Fruit fly (Drosophila melanogaster) whole organism, pupa: Measurements from ENCODE around the gene CG4297.
A peak's percentile ranks its signal among the peaks of the same experiment; 100 is the strongest.

Experiments used
- CG10348 ChIP-seq: fragments of 200-800 bp; sonication (Bioruptor generic); IDR thresholded peaks from 2 replicates; pipeline ENCODE4 v1.3.6; 2022; ENCODE audit warnings: missing biosample characterization, missing genetic modification characterization
- CG12605 ChIP-seq: fragments of 200-800 bp; sonication (Bioruptor generic); IDR thresholded peaks from 2 replicates; pipeline ENCODE4 v1.3.6; 2022; ENCODE audit warnings: missing biosample characterization, missing genetic modification characterization
- CG13204 ChIP-seq: fragments of 200-800 bp; sonication (Bioruptor generic); optimal IDR thresholded peaks from 2 replicates; lab custom pipeline; 2018; ENCODE audit warnings: missing biosample characterization, mild to moderate bottlenecking, missing genetic modification characterization, moderate library complexity
- CG14655 ChIP-seq: fragments of 200-800 bp; sonication (Bioruptor generic); optimal IDR thresholded peaks from 3 replicates; lab custom pipeline; 2017; ENCODE audit warnings: mild to moderate bottlenecking, missing biosample characterization, missing genetic modification reagents, missing genetic modification characterization
- CG15710 ChIP-seq: fragments of 200-800 bp; sonication (Bioruptor generic); optimal IDR thresholded peaks from 2 replicates; lab custom pipeline; 2018; ENCODE audit warnings: missing biosample characterization, mild to moderate bottlenecking, missing genetic modification characterization, moderate library complexity
- CG17806 ChIP-seq: fragments of 200-800 bp; sonication (Bioruptor generic); optimal IDR thresholded peaks from 2 replicates; lab custom pipeline; 2018; ENCODE audit warnings: missing biosample characterization, mild to moderate bottlenecking, missing genetic modification characterization, moderate library complexity
- CG32121 ChIP-seq: fragments of 200-800 bp; sonication (Bioruptor generic); IDR thresholded peaks from 2 replicates; pipeline ENCODE4 v1.3.6; 2022; ENCODE audit warnings: missing biosample characterization, missing genetic modification characterization
- CG34367 ChIP-seq: fragments of 200-800 bp; sonication (Bioruptor generic); optimal IDR thresholded peaks from 2 replicates; lab custom pipeline; 2018; ENCODE audit warnings: missing biosample characterization, mild to moderate bottlenecking, missing genetic modification characterization
- CG4496 ChIP-seq: fragments of 200-800 bp; sonication (Bioruptor generic); IDR thresholded peaks from 3 replicates; pipeline ENCODE4 v1.3.6; 2022; ENCODE audit warnings: missing biosample characterization, missing genetic modification characterization
- CG8159 ChIP-seq: fragments of 200-800 bp; sonication (Bioruptor generic); optimal IDR thresholded peaks from 3 replicates; lab custom pipeline; 2018; ENCODE audit warnings: missing biosample characterization, mild to moderate bottlenecking, missing genetic modification characterization, moderate library complexity
- CG8301 ChIP-seq: fragments of 200-800 bp; sonication (Bioruptor generic); optimal IDR thresholded peaks from 2 replicates; lab custom pipeline; 2018; ENCODE audit warnings: missing biosample characterization, mild to moderate bottlenecking, missing genetic modification characterization
- CG9948 ChIP-seq: fragments of 200-800 bp; sonication (Bioruptor generic); optimal IDR thresholded peaks from 2 replicates; lab custom pipeline; 2018; ENCODE audit warnings: missing biosample characterization, mild to moderate bottlenecking, missing genetic modification characterization, moderate library complexity
- D1 ChIP-seq: fragments of 200-800 bp; sonication (Bioruptor generic); optimal IDR thresholded peaks from 2 replicates; lab custom pipeline; 2018; ENCODE audit warnings: missing biosample characterization, mild to moderate bottlenecking, missing genetic modification characterization, moderate library complexity
- EcR ChIP-seq: fragments of 200-800 bp; sonication (Bioruptor generic); optimal IDR thresholded peaks from 3 replicates; lab custom pipeline; 2019; ENCODE audit warnings: missing biosample characterization, missing genetic modification characterization, mild to moderate bottlenecking, moderate library complexity, missing genetic modification reagents
- Ets98B ChIP-seq: fragments of 200-800 bp; sonication (Bioruptor generic); IDR thresholded peaks from 2 replicates; pipeline ENCODE4 v1.3.6; 2022; ENCODE audit warnings: missing biosample characterization, missing genetic modification characterization
- Pif1A ChIP-seq: fragments of 200-800 bp; sonication (Bioruptor generic); optimal IDR thresholded peaks from 3 replicates; lab custom pipeline; 2016; ENCODE audit warnings: missing biosample characterization, missing genetic modification characterization
- Pif1B ChIP-seq: fragments of 200-800 bp; sonication (Bioruptor generic); optimal IDR thresholded peaks from 3 replicates; lab custom pipeline; 2016; ENCODE audit warnings: missing biosample characterization, missing genetic modification characterization
- Snoo ChIP-seq: fragments of 200-800 bp; sonication (Bioruptor generic); optimal IDR thresholded peaks from 3 replicates; lab custom pipeline; 2017; ENCODE audit warnings: missing biosample characterization, mild to moderate bottlenecking, missing genetic modification characterization, inconsistent platforms
- fd96Ca ChIP-seq: fragments of 200-800 bp; sonication (Bioruptor generic); IDR thresholded peaks from 3 replicates; pipeline ENCODE4 v1.3.6; 2022; ENCODE audit warnings: missing biosample characterization, missing genetic modification characterization
- gl ChIP-seq: fragments of 200-800 bp; sonication (Bioruptor generic); optimal IDR thresholded peaks from 2 replicates; lab custom pipeline; 2018; ENCODE audit warnings: missing biosample characterization, mild to moderate bottlenecking, missing genetic modification characterization
- rn ChIP-seq: fragments of 200-800 bp; sonication (Bioruptor generic); IDR thresholded peaks from 2 replicates; pipeline ENCODE4 v1.3.6; 2022; ENCODE audit warnings: missing biosample characterization, missing genetic modification characterization

Gene CG4297

DNA sequence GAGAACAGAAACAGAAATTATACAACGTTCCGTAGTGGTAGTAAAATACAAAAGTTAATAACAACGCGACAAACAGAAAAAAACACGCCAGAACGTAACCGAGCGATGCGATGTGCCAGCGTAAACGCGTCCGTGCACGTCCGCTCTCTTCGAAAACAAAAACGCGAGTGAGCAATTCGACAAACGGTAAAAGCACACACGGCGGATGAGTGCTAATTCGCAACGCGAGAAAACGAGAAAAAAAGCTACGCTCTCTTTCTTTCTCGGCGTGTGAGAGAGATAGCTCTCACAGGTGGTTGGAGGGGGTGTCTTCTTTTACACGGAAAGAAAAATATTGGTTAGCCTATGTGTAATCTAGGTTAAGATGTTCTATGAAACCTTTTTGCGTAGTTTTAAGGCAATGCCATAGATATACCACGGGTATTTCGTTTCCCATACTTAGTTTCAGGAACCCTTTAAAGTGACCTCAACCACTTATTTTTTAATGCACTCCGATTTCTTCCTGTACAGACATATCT, at the start of gene CG4297:
CG4297 (minus strand) TSS at position 128 of the 518 bp plus-strand sequence.
- TF ChIP-seq EcR (GFP tag; lab: Kevin White, UChicago) (no peak), CG9948 (tag; lab: Kevin White, UChicago) (peak; percentile 70), CG4496 (GFP tag; lab: Robert Waterston, UW) (no peak), fd96Ca (no peak), rn (no peak), Pif1B (GFP tag; lab: Kevin White, UChicago) (peak; percentile 77), Pif1A (GFP tag; lab: Kevin White, UChicago) (peak; percentile 87), CG15710 (tag; lab: Kevin White, UChicago) (peak; percentile 71), CG8301 (tag; lab: Kevin White, UChicago) (peak; percentile 85), CG13204 (GFP tag; lab: Kevin White, UChicago) (peak; percentile 67), CG14655 (GFP tag; lab: Kevin White, UChicago) (peak; percentile 85), Ets98B (no peak), CG8159 (peak; percentile 84), CG32121 (GFP tag; lab: Robert Waterston, UW) (no peak), CG17806 (tag; lab: Kevin White, UChicago) (peak; percentile 76), D1 (no peak), CG10348 (GFP tag; lab: Robert Waterston, UW) (no peak), CG12605 (GFP tag; lab: Robert Waterston, UW) (no peak), Snoo (peak; percentile 81), CG34367 (tag; lab: Kevin White, UChicago) (peak; percentile 70), gl (peak; percentile 69)

DNA sequence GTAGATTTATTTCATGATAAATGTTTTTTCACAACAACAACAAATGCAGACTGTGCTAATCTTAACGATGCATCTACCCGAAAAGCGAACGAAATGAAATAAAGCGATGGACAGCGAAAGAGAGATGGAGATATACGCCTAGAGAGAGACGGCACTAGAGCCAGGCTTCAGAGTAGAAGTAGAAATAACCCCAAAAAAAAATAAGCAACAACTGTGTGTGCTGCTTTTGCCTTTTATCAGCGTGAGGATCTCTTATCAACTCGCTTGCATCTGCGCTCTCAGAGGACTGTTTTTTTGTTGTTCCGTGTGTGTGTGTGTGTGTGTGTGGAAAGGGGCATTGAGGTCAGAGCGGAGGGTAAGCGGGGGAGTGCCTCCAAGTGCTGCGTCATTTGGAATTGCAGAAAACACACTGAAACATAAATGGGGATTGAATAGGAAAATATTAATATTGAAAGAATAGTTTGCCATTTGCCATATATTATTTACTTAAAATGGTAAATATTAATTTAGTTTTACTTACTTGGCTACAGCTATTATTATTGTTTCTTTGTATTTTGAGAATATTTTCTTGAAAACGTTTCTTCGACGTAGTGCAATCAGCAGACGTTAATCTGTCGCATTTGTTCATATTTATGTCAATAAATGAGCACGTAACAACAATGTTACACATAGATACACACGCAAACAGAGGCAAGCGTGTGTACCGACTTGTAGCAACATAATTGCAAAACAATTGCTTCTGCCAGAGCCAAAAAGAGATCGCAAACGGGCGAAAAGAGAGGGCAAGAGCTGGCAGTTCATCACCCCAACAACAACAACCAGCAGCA, 49.2 kb upstream of the CG4297 start:
- TF ChIP-seq Pif1B (GFP tag; lab: Kevin White, UChicago) (no peak), D1 (no peak), CG4496 (GFP tag; lab: Robert Waterston, UW) (no peak), CG8159 (no peak), CG12605 (GFP tag; lab: Robert Waterston, UW) (no peak), rn (no peak), EcR (GFP tag; lab: Kevin White, UChicago) (no peak), Ets98B (no peak), Snoo (no peak), CG14655 (GFP tag; lab: Kevin White, UChicago) (no peak), fd96Ca (no peak), CG10348 (GFP tag; lab: Robert Waterston, UW) (no peak), CG13204 (GFP tag; lab: Kevin White, UChicago) (no peak), CG17806 (tag; lab: Kevin White, UChicago) (no peak)

DNA sequence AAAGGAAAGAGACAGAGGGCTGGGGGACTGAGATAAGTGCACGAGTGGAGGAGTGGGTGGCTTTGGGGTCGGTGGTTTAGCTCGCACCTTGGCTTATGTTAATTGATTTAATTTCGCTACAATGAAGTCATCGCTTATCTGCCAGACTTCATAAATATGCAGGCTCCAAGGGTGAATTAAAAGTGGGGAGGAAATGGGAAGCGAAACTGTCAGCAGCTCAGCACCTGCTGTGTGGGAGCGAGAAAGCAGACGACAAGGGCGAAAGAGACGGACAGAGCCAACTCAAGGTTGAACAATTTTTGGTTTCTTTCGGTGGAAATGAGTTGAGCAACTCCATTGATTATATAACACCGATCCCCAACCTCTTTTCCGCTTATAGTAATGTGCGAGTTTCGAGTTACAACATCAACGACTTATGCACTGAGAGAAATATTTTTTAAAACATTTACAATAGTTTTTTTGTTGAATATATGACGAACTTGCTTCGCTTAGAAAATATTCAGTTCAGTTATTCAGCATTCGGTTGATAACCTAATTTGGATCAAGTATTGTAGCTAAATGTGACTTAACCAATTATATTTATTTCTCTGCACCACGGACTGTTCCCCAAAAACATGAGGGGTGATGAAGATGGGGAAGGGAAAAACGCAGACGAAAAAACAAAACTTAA, 48.5 kb upstream of the CG4297 start:
- TF ChIP-seq CG17806 (tag; lab: Kevin White, UChicago) (peak; percentile 25), CG34367 (tag; lab: Kevin White, UChicago) (peak; percentile 31), CG12605 (GFP tag; lab: Robert Waterston, UW) (no peak), CG8159 (peak; percentile 40), CG13204 (GFP tag; lab: Kevin White, UChicago) (no peak), Snoo (peak; percentile 65), CG9948 (tag; lab: Kevin White, UChicago) (peak; percentile 33), EcR (GFP tag; lab: Kevin White, UChicago) (no peak), Pif1B (GFP tag; lab: Kevin White, UChicago) (peak; percentile 64), CG15710 (tag; lab: Kevin White, UChicago) (peak; percentile 49), Pif1A (GFP tag; lab: Kevin White, UChicago) (peak; percentile 68), fd96Ca (no peak)
- TF ChIP-seq, all 21 proteins: peak for 8

DNA sequence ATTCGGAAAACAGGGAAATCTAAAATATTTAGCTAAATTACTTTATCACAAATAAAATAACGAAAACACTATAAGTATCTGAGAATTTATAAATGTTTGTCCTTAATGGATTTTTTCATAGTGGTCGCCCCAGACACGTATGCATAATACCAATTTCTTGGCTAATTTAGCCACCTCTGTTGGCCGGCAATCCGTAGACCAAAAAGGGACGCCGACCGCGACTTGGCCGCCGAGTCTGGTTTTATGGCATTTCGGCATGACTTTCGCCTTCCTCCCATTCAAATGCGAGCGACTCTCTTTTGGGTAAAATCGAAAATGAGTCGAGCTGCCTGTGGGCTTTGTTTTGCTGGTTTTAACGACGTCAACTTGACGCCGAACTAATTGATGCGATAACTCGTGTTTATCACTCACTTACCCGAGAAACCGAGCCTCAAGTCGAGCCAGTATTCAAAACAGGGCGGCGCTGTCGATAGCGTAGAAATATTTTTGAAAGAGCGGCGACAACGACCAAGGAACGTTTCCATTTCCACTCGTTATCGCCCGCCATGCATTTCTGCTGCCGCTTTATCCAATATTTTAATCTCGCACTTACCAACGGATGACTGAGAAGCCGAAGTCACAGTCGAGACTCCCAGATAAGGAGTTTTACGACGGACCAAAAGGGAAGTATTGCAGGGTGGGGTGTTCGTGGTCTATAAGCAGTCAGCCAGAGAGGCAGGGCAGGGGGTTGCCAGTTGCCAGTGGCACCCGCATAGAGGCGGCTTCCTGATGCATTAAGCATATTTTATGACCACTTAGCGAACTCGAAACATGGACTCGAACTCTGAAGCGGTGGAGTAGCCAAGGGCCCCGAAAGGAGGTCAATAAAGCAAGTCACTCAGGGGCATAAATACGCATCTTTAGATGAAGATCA, 47.2 kb upstream of the CG4297 start:
- peak; percentile 34 for TF ChIP-seq CG13204 (GFP tag; lab: Kevin White, UChicago)
- peak; percentile 24 for TF ChIP-seq EcR (GFP tag; lab: Kevin White, UChicago)
- TF ChIP-seq CG8159, result peak; percentile 15
- no peak for TF ChIP-seq CG32121 (GFP tag; lab: Robert Waterston, UW)

DNA sequence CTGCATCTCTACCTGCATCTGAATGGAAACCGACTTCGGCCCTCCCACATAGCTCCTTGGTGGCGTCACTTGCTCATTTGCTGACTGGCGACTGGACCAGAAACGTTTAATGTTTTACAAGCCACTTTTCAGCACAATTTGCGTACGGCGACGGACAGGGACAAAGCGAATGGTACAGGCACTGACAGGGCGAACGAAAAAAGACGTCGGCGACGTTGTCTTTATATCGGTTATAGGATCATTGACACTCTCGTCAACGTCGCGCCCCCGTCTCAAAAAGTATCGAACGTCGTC, 46.6 kb upstream of the CG4297 start:
- TF ChIP-seq CG13204 (GFP tag; lab: Kevin White, UChicago), result no peak
- TF ChIP-seq rn, result no peak
- TF ChIP-seq CG34367 (tag; lab: Kevin White, UChicago), result no peak
- TF ChIP-seq CG9948 (tag; lab: Kevin White, UChicago), result no peak
- no peak for TF ChIP-seq Pif1A (GFP tag; lab: Kevin White, UChicago)
